Fruit fly (Drosophila melanogaster): Measurements from ENCODE around the gene CG1529.

CG1529 gene

DNA sequence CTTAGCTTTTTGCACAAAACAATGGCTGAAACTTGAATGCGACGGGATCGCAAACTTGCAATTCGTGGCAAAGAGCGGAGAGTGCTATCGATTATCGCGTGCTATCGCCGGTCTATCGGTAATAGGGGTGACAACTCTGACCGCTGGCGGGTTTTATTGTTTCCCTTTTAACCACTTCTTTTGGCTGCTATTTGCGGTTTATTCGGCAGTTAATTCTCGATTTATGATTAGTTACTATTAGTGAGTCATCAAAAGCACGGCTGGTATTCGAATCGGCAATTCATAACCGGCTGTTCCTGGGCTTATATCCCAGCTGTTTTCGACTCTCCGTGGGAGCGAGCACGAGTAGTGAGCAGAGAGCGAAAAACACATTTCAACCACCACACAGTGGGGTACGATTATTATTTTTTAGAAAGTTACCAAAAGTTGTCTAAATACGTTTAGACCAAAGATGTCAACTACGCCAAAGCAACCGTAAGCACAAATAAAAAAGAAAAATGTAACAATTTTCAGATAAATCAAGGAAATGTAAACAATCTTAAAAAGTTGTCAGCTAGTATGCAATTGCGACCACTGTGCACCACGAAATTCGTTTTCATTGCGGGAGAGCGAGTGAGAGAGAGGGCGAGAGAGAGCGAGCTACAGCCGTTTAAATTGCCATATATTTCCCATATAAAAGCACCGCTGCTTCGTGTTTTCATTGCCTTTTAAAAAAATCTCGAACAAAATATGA, 22.3 kb upstream of the CG1529 start, which contains the start of the genes Stt3A and bves (continued):
- TF ChIP-seq Opbp (GFP tag; IDR thresholded peaks at IDR 0.05; ENCODE audit: partially characterized antibody) (peak; percentile 59; the same call in 2 of the 3 replicates), stwl (tag; optimal IDR thresholded peaks at IDR 0.05) (peak; percentile 65), Dad (GFP tag; optimal IDR thresholded peaks at IDR 0.05) (peak; percentile 98), sr (GFP tag; IDR thresholded peaks at IDR 0.05) (peak; percentile 92), D19A (tag; optimal IDR thresholded peaks at IDR 0.05) (peak; percentile 97), ab (GFP tag; optimal IDR thresholded peaks at IDR 0.05) (peak; percentile 95), CG18262 (tag; optimal IDR thresholded peaks at IDR 0.05) (peak; percentile 99), H15 (GFP tag; IDR thresholded peaks at IDR 0.05) (peak; percentile 93), CG6791 (GFP tag; IDR thresholded peaks at IDR 0.05; ENCODE audit: partially characterized antibody) (peak; percentile 74), CG32532 (GFP tag; IDR thresholded peaks at IDR 0.05) (peak; percentile 98), BEAF-32 (GFP tag; optimal IDR thresholded peaks at IDR 0.05) (no peak), Mrtf (GFP tag; IDR thresholded peaks at IDR 0.05) (peak; percentile 96), CG7372 (GFP tag; IDR thresholded peaks at IDR 0.05) (peak; percentile 95), sc (optimal IDR thresholded peaks at IDR 0.05) (no peak), sc (GFP tag; optimal IDR thresholded peaks at IDR 0.05) (peak; percentile 97), Camta (GFP tag; optimal IDR thresholded peaks at IDR 0.05) (peak; percentile 98), CG4730 (GFP tag; IDR thresholded peaks at IDR 0.05) (peak; percentile 96), CG15479 (GFP tag; optimal IDR thresholded peaks at IDR 0.05) (peak; percentile 59), CG17186 (GFP tag; optimal IDR thresholded peaks at IDR 0.05) (peak; percentile 92), CG12236 (GFP tag; optimal IDR thresholded peaks at IDR 0.05) (peak; percentile 97), CG15696 (tag; optimal IDR thresholded peaks at IDR 0.05) (peak; percentile 97), cwo (GFP tag; optimal IDR thresholded peaks at IDR 0.05) (peak; percentile 97), CG8944 (GFP tag; optimal IDR thresholded peaks at IDR 0.05) (peak; percentile 97), CG15269 (tag; optimal IDR thresholded peaks at IDR 0.05) (peak; percentile 99), CG14667 (GFP tag; IDR thresholded peaks at IDR 0.05) (peak; percentile 95), gce (GFP tag; IDR thresholded peaks at IDR 0.05) (peak; percentile 97), CG30431 (GFP tag; optimal IDR thresholded peaks at IDR 0.05) (peak; percentile 97), CG8388 (GFP tag; optimal IDR thresholded peaks at IDR 0.05) (peak; percentile 98), ssp (GFP tag; IDR thresholded peaks at IDR 0.05) (peak; percentile 86), CG13123 (GFP tag; optimal IDR thresholded peaks at IDR 0.05) (peak; percentile 96), gro (GFP tag; optimal IDR thresholded peaks at IDR 0.05) (peak; percentile 99), al (GFP tag; IDR thresholded peaks at IDR 0.05) (peak; percentile 95), CG10321 (GFP tag; IDR thresholded peaks at IDR 0.05) (peak; percentile 83), Sry-δ (GFP tag; optimal IDR thresholded peaks at IDR 0.05) (peak; percentile 57), Dp (GFP tag; optimal IDR thresholded peaks at IDR 0.05) (peak; percentile 30), danr (GFP tag; IDR thresholded peaks at IDR 0.05) (peak; percentile 95), dati (GFP tag; IDR thresholded peaks at IDR 0.05) (peak; percentile 81), CG12744 (GFP tag; optimal IDR thresholded peaks at IDR 0.05) (peak; percentile 98), Taf1 (GFP tag; IDR thresholded peaks at IDR 0.05) (peak; percentile 93), NC2β (GFP tag; optimal IDR thresholded peaks at IDR 0.05) (peak; percentile 98), CG2116 (GFP tag; optimal IDR thresholded peaks at IDR 0.05) (peak; percentile 82), B-H1 (GFP tag; IDR thresholded peaks at IDR 0.05) (peak; percentile 96), sim (GFP tag; IDR thresholded peaks at IDR 0.05) (peak; percentile 96), CG3838 (GFP tag; optimal IDR thresholded peaks at IDR 0.05) (peak; percentile 95), CG7963 (GFP tag; IDR thresholded peaks at IDR 0.05; ENCODE audit: partially characterized antibody) (no peak; the same call in 1 of the 3 replicates), ham (GFP tag; IDR thresholded peaks at IDR 0.05) (peak; percentile 84), Antp (GFP tag; optimal IDR thresholded peaks at IDR 0.05) (peak; percentile 99), CG34422 (GFP tag; IDR thresholded peaks at IDR 0.05) (peak; percentile 98), CG9817 (tag; optimal IDR thresholded peaks at IDR 0.05) (peak; percentile 96), Sry-β (GFP tag; optimal IDR thresholded peaks at IDR 0.05) (peak; percentile 69)

Data from whole organism, embryonic.